Worm (Caenorhabditis elegans) whole organism, young adult: Measurements from ENCODE around the gene daam-1.

Source experiments
- B0261.1 ChIP-seq: sonication (generic microtip); optimal IDR thresholded peaks from 2 replicates; lab custom pipeline; 2016; ENCODE audit warnings: mild to moderate bottlenecking, missing genetic modification characterization, moderate library complexity, missing compliant biosample characterization
- B0336.3 ChIP-seq: fragments of 200-800 bp; sonication (Bioruptor generic); IDR thresholded peaks from 2 replicates; pipeline ENCODE4 v1.3.6; 2022; ENCODE audit warnings: missing genetic modification characterization, missing compliant biosample characterization
- D2030.7 ChIP-seq: fragments of 200-800 bp; sonication (Bioruptor generic); IDR thresholded peaks from 2 replicates; pipeline ENCODE4 v1.3.6; 2022; ENCODE audit warnings: missing genetic modification reagents, missing genetic modification characterization, missing compliant biosample characterization
- F23B12.7 ChIP-seq: sonication (generic microtip); optimal IDR thresholded peaks from 2 replicates; lab custom pipeline; 2017; ENCODE audit warnings: missing genetic modification characterization, mild to moderate bottlenecking, missing compliant biosample characterization, antibody characterized with exemption, moderate library complexity; ENCODE audit not compliant: insufficient read depth
- F33H1.4 ChIP-seq: fragments of 200-800 bp; sonication (Bioruptor generic); IDR thresholded peaks from 2 replicates; pipeline ENCODE4 v1.3.6; 2022; ENCODE audit warnings: missing genetic modification reagents, missing genetic modification characterization, missing compliant biosample characterization
- F37B4.10 ChIP-seq: fragments of 200-800 bp; sonication (Bioruptor generic); IDR thresholded peaks from 2 replicates; pipeline ENCODE4 v1.3.6; 2022; ENCODE audit warnings: missing genetic modification characterization, missing compliant biosample characterization
- F49E8.2 ChIP-seq: sonication (generic microtip); optimal IDR thresholded peaks from 3 replicates; lab custom pipeline; 2017; ENCODE audit warnings: missing genetic modification characterization, mild to moderate bottlenecking, missing compliant biosample characterization, antibody characterized with exemption, moderate library complexity; ENCODE audit not compliant: insufficient read depth
- F57C9.4 ChIP-seq: sonication (generic microtip); optimal IDR thresholded peaks from 2 replicates; lab custom pipeline; 2017; ENCODE audit warnings: mild to moderate bottlenecking, missing genetic modification characterization, missing compliant biosample characterization
- T07F8.4 ChIP-seq: sonication (generic microtip); optimal IDR thresholded peaks from 2 replicates; lab custom pipeline; 2016; ENCODE audit warnings: mild to moderate bottlenecking, missing genetic modification characterization, moderate library complexity, missing compliant biosample characterization
- Y56A3A.18 ChIP-seq: fragments of 200-800 bp; sonication (Bioruptor generic); IDR thresholded peaks from 2 replicates; pipeline ENCODE4 v1.3.6; 2022; ENCODE audit warnings: missing genetic modification reagents, missing genetic modification characterization, missing compliant biosample characterization
- Y67H2A.10 ChIP-seq: fragments of 200-800 bp; sonication (Bioruptor generic); conservative IDR thresholded peaks from 2 replicates; pipeline ENCODE4 v1.3.6; 2022; ENCODE audit warnings: missing genetic modification reagents, missing genetic modification characterization, missing compliant biosample characterization
- ama-1 ChIP-seq, 3 experiments: fragments of 150-350 bp in 1 of 3; sonication (generic microtip) in 2 of 3; optimal IDR thresholded peaks; 2 replicates each; lab custom pipeline; 2014 to 2018; ENCODE audit warnings: missing biosample characterization in 2 of 3, missing genetic modification characterization in 2 of 3, missing genetic modification reagents in 2 of 3
- attf-5 ChIP-seq: fragments of 200-800 bp; sonication (Bioruptor generic); optimal IDR thresholded peaks from 2 replicates; lab custom pipeline; 2018; ENCODE audit warnings: mild to moderate bottlenecking, missing genetic modification characterization, missing compliant biosample characterization
- attf-6 ChIP-seq: fragments of 200-800 bp; sonication (Bioruptor generic); IDR thresholded peaks from 2 replicates; pipeline ENCODE4 v1.3.6; 2022; ENCODE audit warnings: missing genetic modification reagents, missing genetic modification characterization, missing compliant biosample characterization
- ceh-40 ChIP-seq: fragments of 200-800 bp; sonication (Bioruptor generic); IDR thresholded peaks from 2 replicates; pipeline ENCODE4 v1.3.6; 2022; ENCODE audit warnings: missing genetic modification characterization, missing compliant biosample characterization
- ceh-79 ChIP-seq: sonication (generic microtip); optimal IDR thresholded peaks from 2 replicates; lab custom pipeline; 2017; ENCODE audit warnings: mild to moderate bottlenecking, missing genetic modification characterization, missing compliant biosample characterization
- ceh-91 ChIP-seq: fragments of 200-800 bp; sonication (Bioruptor generic); IDR thresholded peaks from 2 replicates; pipeline ENCODE4 v1.3.6; 2022; ENCODE audit warnings: missing genetic modification reagents, missing genetic modification characterization, missing compliant biosample characterization
- chd-7 ChIP-seq: sonication (generic microtip); optimal IDR thresholded peaks from 2 replicates; lab custom pipeline; 2016; ENCODE audit warnings: mild to moderate bottlenecking, missing genetic modification characterization, moderate library complexity, missing compliant biosample characterization
- die-1 ChIP-seq: sonication (generic microtip); optimal IDR thresholded peaks from 2 replicates; lab custom pipeline; 2016; ENCODE audit warnings: missing genotype, mild to moderate bottlenecking, missing genetic modification characterization, missing compliant biosample characterization
- dpff-1 ChIP-seq: sonication (generic microtip); optimal IDR thresholded peaks from 2 replicates; lab custom pipeline; 2017; ENCODE audit warnings: mild to moderate bottlenecking, missing genetic modification characterization, missing compliant biosample characterization
- egl-18 ChIP-seq: fragments of 200-800 bp; sonication (Bioruptor generic); IDR thresholded peaks from 2 replicates; pipeline ENCODE4 v1.3.6; 2022; ENCODE audit warnings: missing genetic modification reagents, missing genetic modification characterization, missing compliant biosample characterization
- egl-44 ChIP-seq: fragments of 200-800 bp; sonication (Bioruptor generic); IDR thresholded peaks from 2 replicates; pipeline ENCODE4 v1.3.6; 2022; ENCODE audit warnings: missing genetic modification reagents, missing genetic modification characterization, missing compliant biosample characterization
- ekl-4 ChIP-seq: fragments of 200-800 bp; sonication (Bioruptor generic); IDR thresholded peaks from 2 replicates; pipeline ENCODE4 v1.3.6; 2022; ENCODE audit warnings: missing genetic modification reagents, missing genetic modification characterization, missing compliant biosample characterization
- hlh-12 ChIP-seq: sonication (generic microtip); optimal IDR thresholded peaks from 2 replicates; lab custom pipeline; 2016; ENCODE audit warnings: missing genetic modification characterization, missing compliant biosample characterization
- hmg-20 ChIP-seq: fragments of 200-800 bp; sonication (Bioruptor generic); IDR thresholded peaks from 2 replicates; pipeline ENCODE4 v1.3.6; 2022; ENCODE audit warnings: missing genetic modification reagents, missing genetic modification characterization, missing compliant biosample characterization
- hsf-1 ChIP-seq: fragments of 200-800 bp; sonication (Bioruptor generic); IDR thresholded peaks from 2 replicates; pipeline ENCODE4 v1.3.6; 2022; ENCODE audit warnings: missing genetic modification reagents, missing genetic modification characterization, missing compliant biosample characterization
- lin-35 ChIP-seq, 3 experiments: fragments of 150-350 bp in 2 of 3; sonication (generic microtip) in 1 of 3; optimal IDR thresholded peaks; 2 replicates each; lab custom pipeline; 2014 to 2018; ENCODE audit warnings: missing biosample characterization in 3 of 3, missing genetic modification characterization in 3 of 3, missing genetic modification reagents in 3 of 3
- lin-40 ChIP-seq: sonication (generic microtip); optimal IDR thresholded peaks from 2 replicates; lab custom pipeline; 2016; ENCODE audit warnings: missing genetic modification characterization, mild to moderate bottlenecking, missing compliant biosample characterization, missing genotype, missing genetic modification reagents
- lin-54 ChIP-seq: fragments of 200-800 bp; sonication (Bioruptor generic); optimal IDR thresholded peaks from 2 replicates; lab custom pipeline; 2018; ENCODE audit warnings: mild to moderate bottlenecking, missing genetic modification characterization, missing compliant biosample characterization
- lsy-27 ChIP-seq: sonication (generic microtip); optimal IDR thresholded peaks from 2 replicates; lab custom pipeline; 2017; ENCODE audit warnings: missing genetic modification characterization, mild to moderate bottlenecking, missing compliant biosample characterization, antibody characterized with exemption, missing genotype, borderline replicate concordance; ENCODE audit not compliant: insufficient read depth
- madf-3 ChIP-seq: fragments of 200-800 bp; sonication (Bioruptor generic); IDR thresholded peaks from 2 replicates; pipeline ENCODE4 v1.3.6; 2022; ENCODE audit warnings: missing genetic modification reagents, missing genetic modification characterization, missing compliant biosample characterization
- mcd-1 ChIP-seq: fragments of 200-800 bp; sonication (Bioruptor generic); IDR thresholded peaks from 2 replicates; pipeline ENCODE4 v1.3.6; 2022; ENCODE audit warnings: missing genetic modification reagents, missing genetic modification characterization, missing compliant biosample characterization
- mel-28 ChIP-seq: sonication (generic microtip); optimal IDR thresholded peaks from 2 replicates; lab custom pipeline; 2016; ENCODE audit warnings: borderline replicate concordance, mild to moderate bottlenecking, missing genetic modification characterization, missing compliant biosample characterization
- nfyb-1 ChIP-seq: fragments of 200-800 bp; sonication (Bioruptor generic); IDR thresholded peaks from 2 replicates; pipeline ENCODE4 v1.3.6; 2022; ENCODE audit warnings: missing genetic modification reagents, missing genetic modification characterization, missing compliant biosample characterization
- nhr-179 ChIP-seq: sonication (generic microtip); optimal IDR thresholded peaks from 2 replicates; lab custom pipeline; 2016; ENCODE audit warnings: mild to moderate bottlenecking, missing genetic modification characterization, missing compliant biosample characterization
- pbrm-1 ChIP-seq: fragments of 200-800 bp; sonication (Bioruptor generic); IDR thresholded peaks from 2 replicates; pipeline ENCODE4 v1.3.6; 2022; ENCODE audit warnings: missing genetic modification reagents, missing genetic modification characterization, missing compliant biosample characterization
- rec-8 ChIP-seq, 2 experiments: sonication (generic microtip); optimal IDR thresholded peaks; 2 replicates each; lab custom pipeline; 2016; ENCODE audit warnings: mild to moderate bottlenecking in 2 of 2, missing genetic modification characterization in 2 of 2, missing genetic modification reagents in 2 of 2, missing genotype in 2 of 2, missing biosample characterization in 1 of 2, missing compliant biosample characterization in 1 of 2, moderate library complexity in 1 of 2
- snpc-1.3 ChIP-seq: sonication (generic microtip); optimal IDR thresholded peaks from 2 replicates; lab custom pipeline; 2017; ENCODE audit warnings: missing genetic modification characterization, mild to moderate bottlenecking, missing compliant biosample characterization, antibody characterized with exemption, moderate library complexity, missing genotype, missing genetic modification reagents; ENCODE audit not compliant: insufficient read depth
- snpc-3.4 ChIP-seq: sonication (generic microtip); optimal IDR thresholded peaks from 2 replicates; lab custom pipeline; 2017; ENCODE audit warnings: missing genetic modification characterization, mild to moderate bottlenecking, missing compliant biosample characterization, antibody characterized with exemption, moderate library complexity, missing genotype, missing genetic modification reagents
- somi-1 ChIP-seq: fragments of 200-800 bp; sonication (Bioruptor generic); optimal IDR thresholded peaks from 2 replicates; lab custom pipeline; 2018; ENCODE audit warnings: mild to moderate bottlenecking, missing genetic modification characterization, missing compliant biosample characterization
- unc-62 ChIP-seq: fragments of 150-350 bp; optimal IDR thresholded peaks from 2 replicates; lab custom pipeline; 2014; ENCODE audit warnings: missing biosample characterization, missing genetic modification reagents, missing genetic modification characterization
- ztf-28 ChIP-seq: fragments of 200-800 bp; sonication (Bioruptor generic); IDR thresholded peaks from 2 replicates; pipeline ENCODE4 v1.3.6; 2022; ENCODE audit warnings: missing genetic modification reagents, missing genetic modification characterization, missing compliant biosample characterization

The daam-1 gene

ce11 chrV:104474-104873 is 20.8 kb upstream of the daam-1 start, which contains the start of gene picd-1 (continued):
- TF ChIP-seq D2030.7 (GFP tag; lab: Robert Waterston, UW) (peak; percentile 69), mcd-1 (GFP tag; lab: Robert Waterston, UW) (peak; percentile 65), Y67H2A.10 (GFP tag; lab: Robert Waterston, UW) (no peak), F23B12.7 (tag; lab: Kevin White, UChicago) (peak; percentile 59), F33H1.4 (GFP tag; lab: Robert Waterston, UW) (peak; percentile 24; the same call in 1 of the 2 replicates), rec-8 (tag; optimal IDR thresholded peaks at IDR 0.05; lab: Kevin White, UChicago) (no peak), F49E8.2 (tag; lab: Kevin White, UChicago) (peak; percentile 9), hlh-12 (tag; lab: Kevin White, UChicago) (no peak), lin-35 (GFP tag; optimal IDR thresholded peaks at IDR 0.05; lab: Kevin White, UChicago) (peak in 1 of 3 experiments; percentile 36), ceh-79 (tag; lab: Kevin White, UChicago) (no peak), madf-3 (no peak), attf-5 (GFP tag; lab: Kevin White, UChicago) (peak; percentile 65), lin-54 (GFP tag; lab: Kevin White, UChicago) (peak; percentile 51), snpc-3.4 (tag; lab: Kevin White, UChicago) (peak; percentile 40)

- TF ChIP-seq lsy-27 (tag; lab: Kevin White, UChicago) (no peak), B0261.1 (no peak), hlh-12 (tag; lab: Kevin White, UChicago) (no peak), hmg-20 (GFP tag; lab: Robert Waterston, UW) (no peak), pbrm-1 (GFP tag; lab: Robert Waterston, UW) (no peak), egl-18 (GFP tag; lab: Robert Waterston, UW) (no peak), hsf-1 (GFP tag; lab: Robert Waterston, UW) (no peak), mel-28 (tag; lab: Kevin White, UChicago) (no peak), ztf-28 (no peak), chd-7 (no peak), F37B4.10 (GFP tag; lab: Robert Waterston, UW) (no peak), somi-1 (no peak), snpc-3.4 (tag; lab: Kevin White, UChicago) (no peak)
Observed at ce11 chrV:103977-104376, 20.3 kb upstream of the daam-1 start, which contains the start of gene rps-27. TSS of gene rps-27 (minus strand) at chrV:104077.

- TF ChIP-seq ama-1 (optimal IDR thresholded peaks at IDR 0.05; lab: Kevin White, UChicago) (no peak), ama-1 (GFP tag; optimal IDR thresholded peaks at IDR 0.05; lab: Kevin White, UChicago) (peak in 1 of 2 experiments; percentile 89), unc-62 (no peak), nhr-179 (tag; lab: Kevin White, UChicago) (no peak), die-1 (tag; lab: Kevin White, UChicago) (peak; percentile 6), attf-5 (GFP tag; lab: Kevin White, UChicago) (no peak), chd-7 (no peak), nfyb-1 (GFP tag; lab: Robert Waterston, UW) (0 out of 2 replicates have a peak, but pooled peaks have one; percentile 33), T07F8.4 (tag; lab: Kevin White, UChicago) (no peak), madf-3 (peak; percentile 47; the same call in 1 of the 2 replicates), lin-40 (no peak), F57C9.4 (no peak), snpc-3.4 (tag; lab: Kevin White, UChicago) (peak; percentile 19), Y56A3A.18 (GFP tag; lab: Robert Waterston, UW) (peak; percentile 79), B0336.3 (GFP tag; lab: Robert Waterston, UW) (peak; percentile 95), snpc-1.3 (peak; percentile 34), egl-18 (GFP tag; lab: Robert Waterston, UW) (no peak), egl-44 (GFP tag; lab: Robert Waterston, UW) (peak; percentile 51; the same call in 1 of the 2 replicates), ekl-4 (peak; percentile 90), dpff-1 (tag; lab: Kevin White, UChicago) (no peak), ceh-91 (GFP tag; lab: Robert Waterston, UW) (no peak), attf-6 (GFP tag; lab: Robert Waterston, UW) (peak; percentile 78; the same call in 1 of the 2 replicates), ceh-40 (GFP tag; lab: Robert Waterston, UW) (no peak)
Observed at ce11 chrV:103043-103702, 19.5 kb upstream of the daam-1 start.
